Worm (Caenorhabditis elegans) whole organism, late embryonic: ENCODE data around the gene T05B9.1.

Source experiments
- T23F11.4 ChIP-seq: fragments of 200-800 bp; sonication (Bioruptor generic); optimal IDR thresholded peaks from 2 replicates; lab custom pipeline; 2018; ENCODE audit warnings: mild to moderate bottlenecking, missing genetic modification characterization, missing compliant biosample characterization
- ama-1 ChIP-seq: fragments of 150-350 bp; optimal IDR thresholded peaks from 2 replicates; lab custom pipeline; 2014
- ceh-34 ChIP-seq: sonication (generic microtip); optimal IDR thresholded peaks from 2 replicates; lab custom pipeline; 2016; ENCODE audit warnings: mild to moderate bottlenecking, missing genetic modification characterization, missing compliant biosample characterization
- dmd-4 ChIP-seq: sonication (generic microtip); optimal IDR thresholded peaks from 2 replicates; lab custom pipeline; 2016; ENCODE audit warnings: borderline replicate concordance, missing genetic modification characterization, missing compliant biosample characterization
- fkh-10 ChIP-seq: fragments of 150-350 bp; optimal IDR thresholded peaks from 2 replicates; lab custom pipeline; 2014; ENCODE audit warnings: missing biosample characterization, missing genetic modification reagents, missing genetic modification characterization
- gmeb-2 ChIP-seq: sonication (generic microtip); optimal IDR thresholded peaks from 2 replicates; lab custom pipeline; 2016; ENCODE audit warnings: missing genetic modification characterization, inconsistent platforms, missing compliant biosample characterization
- lin-11 ChIP-seq: fragments of 200-800 bp; sonication (Bioruptor generic); optimal IDR thresholded peaks from 2 replicates; lab custom pipeline; 2018; ENCODE audit warnings: mild to moderate bottlenecking, missing genetic modification characterization, missing compliant biosample characterization
- pha-4 ChIP-seq: fragments of 150-350 bp; optimal IDR thresholded peaks from 2 replicates; lab custom pipeline; 2018; ENCODE audit warnings: missing biosample characterization, missing genetic modification reagents, missing genetic modification characterization
- pros-1 ChIP-seq: fragments of 150-350 bp; optimal IDR thresholded peaks from 2 replicates; lab custom pipeline; 2014; ENCODE audit warnings: missing biosample characterization, missing genetic modification reagents, missing genetic modification characterization
- ttx-3 ChIP-seq: sonication (generic microtip); optimal IDR thresholded peaks from 2 replicates; lab custom pipeline; 2016; ENCODE audit warnings: missing genetic modification reagents, missing genetic modification characterization, missing compliant biosample characterization
- unc-86 ChIP-seq: sonication (generic microtip); optimal IDR thresholded peaks from 2 replicates; lab custom pipeline; 2016; ENCODE audit warnings: missing genetic modification characterization, missing compliant biosample characterization

ce11 chrII:11236274-11236673, 24.7 kb downstream of the T05B9.1 start, which contains the start of gene cchl-1:
- TF ChIP-seq dmd-4 (tag; lab: Kevin White, UChicago) (no peak), ttx-3 (tag; lab: Kevin White, UChicago) (no peak), unc-86 (no peak), ceh-34 (no peak), gmeb-2 (tag; lab: Kevin White, UChicago) (no peak), T23F11.4 (GFP tag; lab: Kevin White, UChicago) (no peak), ama-1 (lab: Kevin White, UChicago) (no peak), pha-4 (tag; lab: Kevin White, UChicago) (no peak), fkh-10 (GFP tag; lab: Kevin White, UChicago) (no peak), pros-1 (tag; lab: Kevin White, UChicago) (no peak), lin-11 (tag; lab: Kevin White, UChicago) (no peak)
